1 fruit fly cellular context compared by ENCODE assay signal in the genomic region with DNA sequence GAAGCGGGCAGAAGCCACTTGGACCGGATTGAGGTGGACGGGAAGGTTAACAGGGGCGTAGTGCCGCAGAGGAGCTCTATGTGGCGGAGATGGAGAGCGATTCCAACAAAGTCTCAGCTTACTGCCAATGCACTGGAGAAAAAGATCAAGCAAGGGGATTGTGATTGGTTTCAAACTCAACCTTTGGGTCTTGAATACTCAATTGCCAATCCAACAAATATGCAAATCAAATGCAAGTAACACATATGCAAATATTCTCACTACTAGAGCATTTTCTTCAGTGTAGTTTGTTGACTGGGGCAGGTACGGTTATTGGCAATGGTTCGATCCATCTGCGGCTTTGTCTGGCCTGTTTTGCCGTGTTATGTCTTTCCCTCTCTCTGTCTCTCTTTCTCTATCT.
TF ChIP-seq lines count a peak whose summit lies in the region.

No protein-coding gene starts in this region.

TF ChIP-seq in whole organism, embryonic, 481 proteins besides CTCF, POLR2A, EP300 and RAD21 (continued from another document and continues in another):
- TF ChIP-seq Eip74EF (GFP tag; optimal IDR thresholded peaks at IDR 0.05; lab: Kevin White, UChicago): peak in 1 of 2 experiments; percentile 46
- no peak for TF ChIP-seq CG6791 (GFP tag; IDR thresholded peaks at IDR 0.05; lab: Robert Waterston, UW; ENCODE audit: partially characterized antibody)
- no peak for TF ChIP-seq hth (optimal IDR thresholded peaks at IDR 0.05; lab: Kevin White, UChicago)
- peak; percentile 79 for TF ChIP-seq Aef1 (GFP tag; IDR thresholded peaks at IDR 0.05; lab: Robert Waterston, UW)
- TF ChIP-seq Gug (GFP tag; IDR thresholded peaks at IDR 0.05; lab: Robert Waterston, UW): peak; percentile 74
- TF ChIP-seq CG10274 (GFP tag; optimal IDR thresholded peaks at IDR 0.05; lab: Kevin White, UChicago): peak; percentile 49
- TF ChIP-seq CG8924 (tag; optimal IDR thresholded peaks at IDR 0.05; lab: Kevin White, UChicago): peak; percentile 65
- TF ChIP-seq ind (GFP tag; optimal IDR thresholded peaks at IDR 0.05; lab: Kevin White, UChicago): peak; percentile 87
- TF ChIP-seq Neu2 (GFP tag; optimal IDR thresholded peaks at IDR 0.05; lab: Kevin White, UChicago; ENCODE audit: borderline replicate concordance): no peak
- TF ChIP-seq PHDP (tag; optimal IDR thresholded peaks at IDR 0.05; lab: Kevin White, UChicago): peak; percentile 73
- peak; percentile 72 for TF ChIP-seq phol (tag; optimal IDR thresholded peaks at IDR 0.05; lab: Kevin White, UChicago)
- peak; percentile 87 for TF ChIP-seq sisA (GFP tag; IDR thresholded peaks at IDR 0.05; lab: Robert Waterston, UW)
- no peak for TF ChIP-seq CG2129 (GFP tag; IDR thresholded peaks at IDR 0.05; lab: Robert Waterston, UW; ENCODE audit: partially characterized antibody)
- TF ChIP-seq CG13123 (GFP tag; optimal IDR thresholded peaks at IDR 0.05; lab: Kevin White, UChicago): peak; percentile 46
- TF ChIP-seq Lpt (GFP tag; optimal IDR thresholded peaks at IDR 0.05; lab: Kevin White, UChicago): no peak
- no peak for TF ChIP-seq ftz-f1 (GFP tag; optimal IDR thresholded peaks at IDR 0.05; lab: Kevin White, UChicago)
- TF ChIP-seq bowl (GFP tag; IDR thresholded peaks at IDR 0.05; lab: Robert Waterston, UW): no peak
- peak; percentile 53 for TF ChIP-seq B-H1 (GFP tag; IDR thresholded peaks at IDR 0.05; lab: Robert Waterston, UW)
- TF ChIP-seq BEAF-32 (GFP tag; optimal IDR thresholded peaks at IDR 0.05; lab: Kevin White, UChicago): no peak
- TF ChIP-seq usp (GFP tag; optimal IDR thresholded peaks at IDR 0.05; lab: Kevin White, UChicago): no peak
- TF ChIP-seq ewg (GFP tag; optimal IDR thresholded peaks at IDR 0.05; lab: Kevin White, UChicago): peak; percentile 69
- no peak for TF ChIP-seq grn (GFP tag; optimal IDR thresholded peaks at IDR 0.05; lab: Kevin White, UChicago)
- peak; percentile 83 for TF ChIP-seq Sox102F (GFP tag; optimal IDR thresholded peaks at IDR 0.05; lab: Kevin White, UChicago)
- peak; percentile 38; the same call in 1 of the 2 replicates for TF ChIP-seq CG11696 (GFP tag; IDR thresholded peaks at IDR 0.05; lab: Robert Waterston, UW)
- TF ChIP-seq vnd (GFP tag; IDR thresholded peaks at IDR 0.05; lab: Robert Waterston, UW; ENCODE audit: partially characterized antibody): no peak
- TF ChIP-seq lab (GFP tag; optimal IDR thresholded peaks at IDR 0.05; lab: Kevin White, UChicago): peak; percentile 79
- TF ChIP-seq bigmax (GFP tag; optimal IDR thresholded peaks at IDR 0.05; lab: Kevin White, UChicago): no peak
- peak; percentile 92 for TF ChIP-seq Side (GFP tag; optimal IDR thresholded peaks at IDR 0.05; lab: Kevin White, UChicago)
- no peak for TF ChIP-seq cg (GFP tag; optimal IDR thresholded peaks at IDR 0.05; lab: Kevin White, UChicago)
- peak; percentile 47 for TF ChIP-seq CG1647 (GFP tag; optimal IDR thresholded peaks at IDR 0.05; lab: Kevin White, UChicago)
- peak; percentile 60 for TF ChIP-seq CG7556 (GFP tag; optimal IDR thresholded peaks at IDR 0.05; lab: Kevin White, UChicago)
- TF ChIP-seq CG4360 (GFP tag; IDR thresholded peaks at IDR 0.05; lab: Robert Waterston, UW): no peak
- TF ChIP-seq CG31365 (tag; optimal IDR thresholded peaks at IDR 0.05; lab: Kevin White, UChicago): peak; percentile 51
- TF ChIP-seq CG6175 (GFP tag; IDR thresholded peaks at IDR 0.05; lab: Robert Waterston, UW): peak; percentile 73; the same call in 1 of the 3 replicates
- TF ChIP-seq CG13624 (GFP tag; optimal IDR thresholded peaks at IDR 0.05; lab: Kevin White, UChicago): peak; percentile 79
- peak; percentile 81; the same call in 2 of the 3 replicates for TF ChIP-seq so (GFP tag; IDR thresholded peaks at IDR 0.05; lab: Robert Waterston, UW)
- TF ChIP-seq Trl (optimal IDR thresholded peaks at IDR 0.05; lab: Kevin White, UChicago): no peak
- peak; percentile 86 for TF ChIP-seq Trl (GFP tag; optimal IDR thresholded peaks at IDR 0.05; lab: Kevin White, UChicago)
- peak; percentile 44 for TF ChIP-seq CG4617 (GFP tag; optimal IDR thresholded peaks at IDR 0.05; lab: Kevin White, UChicago; ENCODE audit: borderline replicate concordance)
- peak; percentile 59 for TF ChIP-seq CG30431 (GFP tag; optimal IDR thresholded peaks at IDR 0.05; lab: Kevin White, UChicago)
- TF ChIP-seq Lim3 (GFP tag; IDR thresholded peaks at IDR 0.05; lab: Robert Waterston, UW): peak; percentile 29; the same call in 1 of the 2 replicates
- no peak for TF ChIP-seq exex (tag; optimal IDR thresholded peaks at IDR 0.05; lab: Kevin White, UChicago)
- peak; percentile 53 for TF ChIP-seq wor (GFP tag; IDR thresholded peaks at IDR 0.05; lab: Robert Waterston, UW)
- TF ChIP-seq Bdp1 (GFP tag; optimal IDR thresholded peaks at IDR 0.05; lab: Kevin White, UChicago): peak; percentile 49
- no peak for TF ChIP-seq CG8765 (GFP tag; IDR thresholded peaks at IDR 0.05; lab: Robert Waterston, UW)
- peak; percentile 58; the same call in 1 of the 2 replicates for TF ChIP-seq gt (GFP tag; IDR thresholded peaks at IDR 0.05; lab: Robert Waterston, UW)
- TF ChIP-seq C15 (GFP tag; IDR thresholded peaks at IDR 0.05; lab: Robert Waterston, UW): no peak
- peak; percentile 79; the same call in 2 of the 3 replicates for TF ChIP-seq CG11456 (GFP tag; IDR thresholded peaks at IDR 0.05; lab: Robert Waterston, UW)
- peak; percentile 63 for TF ChIP-seq CG15601 (tag; optimal IDR thresholded peaks at IDR 0.05; lab: Kevin White, UChicago)
- TF ChIP-seq ac (GFP tag; optimal IDR thresholded peaks at IDR 0.05; lab: Kevin White, UChicago): no peak
- TF ChIP-seq unpg (GFP tag; optimal IDR thresholded peaks at IDR 0.05; lab: Kevin White, UChicago): peak; percentile 78
- TF ChIP-seq emc (GFP tag; optimal IDR thresholded peaks at IDR 0.05; lab: Kevin White, UChicago): peak; percentile 56
- TF ChIP-seq chif (GFP tag; optimal IDR thresholded peaks at IDR 0.05; lab: Kevin White, UChicago): peak; percentile 75
- TF ChIP-seq CG10431 (GFP tag; optimal IDR thresholded peaks at IDR 0.05; lab: Kevin White, UChicago): no peak
- TF ChIP-seq Xrp1 (GFP tag; IDR thresholded peaks at IDR 0.05; lab: Robert Waterston, UW): peak; percentile 81
- no peak for TF ChIP-seq CG33557 (GFP tag; optimal IDR thresholded peaks at IDR 0.05; lab: Kevin White, UChicago)
- TF ChIP-seq CG6765 (GFP tag; optimal IDR thresholded peaks at IDR 0.05; lab: Kevin White, UChicago): no peak
- TF ChIP-seq kay (GFP tag; optimal IDR thresholded peaks at IDR 0.05; lab: Kevin White, UChicago): peak; percentile 41
- TF ChIP-seq CG7745 (tag; optimal IDR thresholded peaks at IDR 0.05; lab: Kevin White, UChicago): no peak
- no peak for TF ChIP-seq CG9797 (GFP tag; optimal IDR thresholded peaks at IDR 0.05; lab: Kevin White, UChicago)
- TF ChIP-seq pum (GFP tag; optimal IDR thresholded peaks at IDR 0.05; lab: Kevin White, UChicago): peak; percentile 90
- no peak for TF ChIP-seq ato (GFP tag; IDR thresholded peaks at IDR 0.05; lab: Robert Waterston, UW; ENCODE audit: partially characterized antibody)
- peak; percentile 66 for TF ChIP-seq CG8281 (tag; optimal IDR thresholded peaks at IDR 0.05; lab: Kevin White, UChicago)
- peak; percentile 97 for TF ChIP-seq CG12769 (tag; optimal IDR thresholded peaks at IDR 0.05; lab: Kevin White, UChicago)
- TF ChIP-seq scrt (GFP tag; optimal IDR thresholded peaks at IDR 0.05; lab: Kevin White, UChicago): peak; percentile 46
- peak; percentile 59; the same call in 2 of the 3 replicates for TF ChIP-seq croc (GFP tag; conservative IDR thresholded peaks at IDR 0.05; lab: Robert Waterston, UW)
- peak; percentile 63; the same call in 1 of the 2 replicates for TF ChIP-seq CG1024 (GFP tag; IDR thresholded peaks at IDR 0.05; lab: Robert Waterston, UW)
- TF ChIP-seq CG14441 (GFP tag; IDR thresholded peaks at IDR 0.05; lab: Robert Waterston, UW): peak; percentile 83
- peak; percentile 48 for TF ChIP-seq slou (GFP tag; optimal IDR thresholded peaks at IDR 0.05; lab: Kevin White, UChicago)
- peak; percentile 39; the same call in 1 of the 2 replicates for TF ChIP-seq CG4404 (GFP tag; IDR thresholded peaks at IDR 0.05; lab: Robert Waterston, UW)
- peak; percentile 93 for TF ChIP-seq vvl (GFP tag; IDR thresholded peaks at IDR 0.05; lab: Robert Waterston, UW)
- peak; percentile 70 for TF ChIP-seq eyg (GFP tag; optimal IDR thresholded peaks at IDR 0.05; lab: Kevin White, UChicago)
- TF ChIP-seq Optix (GFP tag; IDR thresholded peaks at IDR 0.05; lab: Robert Waterston, UW): peak; percentile 85
- peak; percentile 77 for TF ChIP-seq CG32532 (GFP tag; IDR thresholded peaks at IDR 0.05; lab: Robert Waterston, UW)
- TF ChIP-seq CG18262 (tag; optimal IDR thresholded peaks at IDR 0.05; lab: Kevin White, UChicago): peak; percentile 70
- TF ChIP-seq p53 (GFP tag; optimal IDR thresholded peaks at IDR 0.05; lab: Kevin White, UChicago): peak; percentile 71
- TF ChIP-seq CG7839 (tag; optimal IDR thresholded peaks at IDR 0.05; lab: Kevin White, UChicago): peak; percentile 82
- no peak for TF ChIP-seq vfl (GFP tag; optimal IDR thresholded peaks at IDR 0.05; lab: Kevin White, UChicago)
- no peak for TF ChIP-seq Ravus (GFP tag; IDR thresholded peaks at IDR 0.05; lab: Robert Waterston, UW)
- no peak for TF ChIP-seq twi (tag; optimal IDR thresholded peaks at IDR 0.05; lab: Kevin White, UChicago)
- TF ChIP-seq cato (GFP tag; optimal IDR thresholded peaks at IDR 0.05; lab: Kevin White, UChicago; ENCODE audit: borderline replicate concordance): peak; percentile 10
- peak; percentile 71 for TF ChIP-seq CG10209 (GFP tag; optimal IDR thresholded peaks at IDR 0.05; lab: Kevin White, UChicago)
- peak; percentile 74 for TF ChIP-seq ara (GFP tag; IDR thresholded peaks at IDR 0.05; lab: Robert Waterston, UW)
- no peak for TF ChIP-seq kah (GFP tag; optimal IDR thresholded peaks at IDR 0.05; lab: Kevin White, UChicago)
- TF ChIP-seq CG12391 (tag; optimal IDR thresholded peaks at IDR 0.05; lab: Kevin White, UChicago): peak; percentile 64
- TF ChIP-seq psq (GFP tag; optimal IDR thresholded peaks at IDR 0.05; lab: Kevin White, UChicago): no peak
- peak; percentile 82 for TF ChIP-seq CG17359 (tag; optimal IDR thresholded peaks at IDR 0.05; lab: Kevin White, UChicago)
- TF ChIP-seq grau (tag; optimal IDR thresholded peaks at IDR 0.05; lab: Kevin White, UChicago): peak; percentile 71
- TF ChIP-seq pzg (GFP tag; optimal IDR thresholded peaks at IDR 0.05; lab: Kevin White, UChicago): no peak
- TF ChIP-seq MBD-R2 (GFP tag; IDR thresholded peaks at IDR 0.05; lab: Robert Waterston, UW): peak; percentile 53; the same call in 1 of the 2 replicates
- TF ChIP-seq CG4854 (GFP tag; optimal IDR thresholded peaks at IDR 0.05; lab: Kevin White, UChicago): peak; percentile 58
- TF ChIP-seq CG2889 (GFP tag; IDR thresholded peaks at IDR 0.05; lab: Robert Waterston, UW): peak; percentile 46; the same call in 1 of the 3 replicates
- TF ChIP-seq schlank (tag; optimal IDR thresholded peaks at IDR 0.05; lab: Kevin White, UChicago): peak; percentile 80
- TF ChIP-seq CG2199 (GFP tag; IDR thresholded peaks at IDR 0.05; lab: Robert Waterston, UW): no peak
- peak; percentile 88 for TF ChIP-seq ATbp (GFP tag; optimal IDR thresholded peaks at IDR 0.05; lab: Kevin White, UChicago)
- TF ChIP-seq GATAe (GFP tag; conservative IDR thresholded peaks at IDR 0.05; lab: Robert Waterston, UW): no peak
- TF ChIP-seq caup (GFP tag; optimal IDR thresholded peaks at IDR 0.05; lab: Kevin White, UChicago; ENCODE audit: severe bottlenecking): peak; percentile 62
- TF ChIP-seq Hmx (GFP tag; optimal IDR thresholded peaks at IDR 0.05; lab: Kevin White, UChicago): peak; percentile 66
- TF ChIP-seq BtbVII (GFP tag; optimal IDR thresholded peaks at IDR 0.05; lab: Kevin White, UChicago): peak; percentile 61
- 0 out of 2 replicates have a peak, but pooled peaks have one; percentile 42 for TF ChIP-seq danr (GFP tag; IDR thresholded peaks at IDR 0.05; lab: Robert Waterston, UW)
- TF ChIP-seq dysf (GFP tag; IDR thresholded peaks at IDR 0.05; lab: Robert Waterston, UW): peak; percentile 86
- peak; percentile 58 for TF ChIP-seq CG3407 (GFP tag; optimal IDR thresholded peaks at IDR 0.05; lab: Kevin White, UChicago)
- peak; percentile 58 for TF ChIP-seq chn (GFP tag; optimal IDR thresholded peaks at IDR 0.05; lab: Kevin White, UChicago)
- TF ChIP-seq NK7.1 (GFP tag; optimal IDR thresholded peaks at IDR 0.05; lab: Kevin White, UChicago): peak; percentile 55
- TF ChIP-seq Taf1 (GFP tag; IDR thresholded peaks at IDR 0.05; lab: Robert Waterston, UW): peak; percentile 23; the same call in 1 of the 2 replicates
- TF ChIP-seq shn (GFP tag; optimal IDR thresholded peaks at IDR 0.05; lab: Kevin White, UChicago): peak; percentile 71
- peak; percentile 37 for TF ChIP-seq Max (GFP tag; optimal IDR thresholded peaks at IDR 0.05; lab: Kevin White, UChicago)
- TF ChIP-seq ssp (GFP tag; IDR thresholded peaks at IDR 0.05; lab: Robert Waterston, UW): peak; percentile 69
- peak; percentile 47 for TF ChIP-seq Jarid2 (GFP tag; optimal IDR thresholded peaks at IDR 0.05; lab: Kevin White, UChicago)
- no peak for TF ChIP-seq CG13894 (tag; optimal IDR thresholded peaks at IDR 0.05; lab: Kevin White, UChicago)
- peak; percentile 89 for TF ChIP-seq jumu (GFP tag; optimal IDR thresholded peaks at IDR 0.05; lab: Kevin White, UChicago)
- peak; percentile 56 for TF ChIP-seq Doc2 (GFP tag; IDR thresholded peaks at IDR 0.05; lab: Robert Waterston, UW)
- no peak for TF ChIP-seq trh (GFP tag; optimal IDR thresholded peaks at IDR 0.05; lab: Kevin White, UChicago)
- 0 out of 2 replicates have a peak, but pooled peaks have one; percentile 24 for TF ChIP-seq cas (GFP tag; IDR thresholded peaks at IDR 0.05; lab: Robert Waterston, UW)
- TF ChIP-seq Ptx1 (GFP tag; IDR thresholded peaks at IDR 0.05; lab: Robert Waterston, UW): peak; percentile 81
- peak; percentile 30 for TF ChIP-seq CG1529 (GFP tag; optimal IDR thresholded peaks at IDR 0.05; lab: Kevin White, UChicago)
- peak; percentile 33 for TF ChIP-seq CG6683 (GFP tag; optimal IDR thresholded peaks at IDR 0.05; lab: Kevin White, UChicago)
- peak; percentile 83 for TF ChIP-seq mam (GFP tag; optimal IDR thresholded peaks at IDR 0.05; lab: Kevin White, UChicago)
- peak; percentile 74 for TF ChIP-seq CG17328 (GFP tag; IDR thresholded peaks at IDR 0.05; lab: Robert Waterston, UW)
- TF ChIP-seq Dad (GFP tag; optimal IDR thresholded peaks at IDR 0.05; lab: Kevin White, UChicago): peak; percentile 82
- peak; percentile 33 for TF ChIP-seq CG15011 (GFP tag; optimal IDR thresholded peaks at IDR 0.05; lab: Kevin White, UChicago)
- TF ChIP-seq Adf1 (GFP tag; IDR thresholded peaks at IDR 0.05; lab: Robert Waterston, UW): no peak
- TF ChIP-seq sd (tag; optimal IDR thresholded peaks at IDR 0.05; lab: Kevin White, UChicago): peak; percentile 31
- TF ChIP-seq CG15269 (tag; optimal IDR thresholded peaks at IDR 0.05; lab: Kevin White, UChicago): peak; percentile 70
- TF ChIP-seq esg (GFP tag; conservative IDR thresholded peaks at IDR 0.05; lab: Robert Waterston, UW): peak; percentile 73
